Fruit fly (Drosophila melanogaster) whole organism, embryonic: Measurements from ENCODE around the gene Nf-YC.
A peak's percentile ranks its signal among the peaks of the same experiment; 100 is the strongest.

ENCODE experiments used
- Adf1 ChIP-seq: fragments of 200-800 bp; sonication (Bioruptor generic); IDR thresholded peaks from 2 replicates; pipeline ENCODE4 v1.3.6; 2022; ENCODE audit warnings: missing biosample characterization, missing genetic modification characterization
- CG10654 ChIP-seq: fragments of 200-800 bp; sonication (Bioruptor generic); optimal IDR thresholded peaks from 2 replicates; lab custom pipeline; 2016; ENCODE audit warnings: missing biosample characterization, missing genetic modification characterization
- CG11723 ChIP-seq: fragments of 200-800 bp; sonication (Bioruptor generic); optimal IDR thresholded peaks from 2 replicates; lab custom pipeline; 2017; ENCODE audit warnings: missing biosample characterization, mild to moderate bottlenecking, missing genetic modification characterization
- CG1529 ChIP-seq: fragments of 200-800 bp; sonication (Bioruptor generic); optimal IDR thresholded peaks from 3 replicates; lab custom pipeline; 2018; ENCODE audit warnings: missing biosample characterization, missing genetic modification characterization
- CG15479 ChIP-seq: fragments of 200-800 bp; sonication (Bioruptor generic); optimal IDR thresholded peaks from 3 replicates; lab custom pipeline; 2019; ENCODE audit warnings: missing biosample characterization, mild to moderate bottlenecking, missing genetic modification characterization, moderate library complexity
- CG17186 ChIP-seq: fragments of 200-800 bp; sonication (Bioruptor generic); optimal IDR thresholded peaks from 3 replicates; lab custom pipeline; 2017; ENCODE audit warnings: missing biosample characterization, missing genetic modification reagents, missing genetic modification characterization
- CG17612 ChIP-seq: fragments of 200-800 bp; sonication (Bioruptor generic); IDR thresholded peaks from 2 replicates; pipeline ENCODE4 v1.3.6; 2022; ENCODE audit warnings: missing biosample characterization, missing genetic modification characterization
- CG18476 ChIP-seq: fragments of 200-800 bp; sonication (Bioruptor generic); optimal IDR thresholded peaks from 2 replicates; lab custom pipeline; 2016; ENCODE audit warnings: missing biosample characterization, mild to moderate bottlenecking, missing genetic modification characterization
- CG30020 ChIP-seq: fragments of 200-800 bp; optimal IDR thresholded peaks from 2 replicates; lab custom pipeline; 2019; ENCODE audit warnings: missing biosample characterization, mild to moderate bottlenecking, missing genetic modification characterization, moderate library complexity
- CG30403 ChIP-seq: fragments of 200-800 bp; sonication (Bioruptor generic); optimal IDR thresholded peaks from 3 replicates; lab custom pipeline; 2016; ENCODE audit warnings: missing biosample characterization, missing genetic modification characterization
- CG31365 ChIP-seq: fragments of 200-800 bp; sonication (Bioruptor generic); optimal IDR thresholded peaks from 2 replicates; lab custom pipeline; 2018; ENCODE audit warnings: missing biosample characterization, mild to moderate bottlenecking, missing genetic modification characterization
- CG31388 ChIP-seq: fragments of 200-800 bp; sonication (Bioruptor generic); optimal IDR thresholded peaks from 2 replicates; lab custom pipeline; 2016; ENCODE audit warnings: missing biosample characterization, missing genetic modification characterization
- CG32767 ChIP-seq: fragments of 200-800 bp; sonication (Bioruptor generic); IDR thresholded peaks from 2 replicates; pipeline ENCODE4 v1.3.6; 2022; ENCODE audit warnings: missing biosample characterization, missing genetic modification characterization
- CG4707 ChIP-seq: fragments of 200-800 bp; sonication (Bioruptor generic); optimal IDR thresholded peaks from 2 replicates; lab custom pipeline; 2018; ENCODE audit warnings: missing biosample characterization, mild to moderate bottlenecking, missing genetic modification characterization, moderate library complexity
- CG4854 ChIP-seq: fragments of 200-800 bp; sonication (Bioruptor generic); optimal IDR thresholded peaks from 2 replicates; lab custom pipeline; 2016; ENCODE audit warnings: missing biosample characterization, missing genetic modification characterization, inconsistent platforms
- CG6272 ChIP-seq: fragments of 200-800 bp; sonication (Bioruptor generic); IDR thresholded peaks from 2 replicates; pipeline ENCODE4 v1.3.6; 2022; ENCODE audit warnings: missing biosample characterization, missing genetic modification characterization
- CG7745 ChIP-seq: fragments of 200-800 bp; sonication (Bioruptor generic); optimal IDR thresholded peaks from 2 replicates; lab custom pipeline; 2018; ENCODE audit warnings: missing biosample characterization, mild to moderate bottlenecking, missing genetic modification characterization, moderate library complexity
- CG7928 ChIP-seq: fragments of 200-800 bp; sonication (Bioruptor generic); optimal IDR thresholded peaks from 2 replicates; lab custom pipeline; 2017; ENCODE audit warnings: missing biosample characterization, mild to moderate bottlenecking, missing genetic modification characterization
- CG7963 ChIP-seq: fragments of 200-800 bp; sonication (Bioruptor generic); IDR thresholded peaks from 3 replicates; pipeline ENCODE4 v1.3.6; 2022; ENCODE audit warnings: missing biosample characterization, missing genetic modification characterization; ENCODE audit not compliant: partially characterized antibody
- CG8944 ChIP-seq: fragments of 200-800 bp; sonication (Bioruptor generic); optimal IDR thresholded peaks from 3 replicates; lab custom pipeline; 2016; ENCODE audit warnings: missing biosample characterization, missing genetic modification characterization
- CG9817 ChIP-seq: fragments of 200-800 bp; sonication (Bioruptor generic); optimal IDR thresholded peaks from 2 replicates; lab custom pipeline; 2018; ENCODE audit warnings: missing biosample characterization, mild to moderate bottlenecking, missing genetic modification characterization, moderate library complexity
- Dad ChIP-seq: fragments of 200-800 bp; sonication (Bioruptor generic); optimal IDR thresholded peaks from 3 replicates; lab custom pipeline; 2016; ENCODE audit warnings: missing biosample characterization, missing genetic modification characterization
- Eip74EF ChIP-seq, 2 experiments: fragments of 200-800 bp in 1 of 2; fragments of >200 bp in 1 of 2; sonication (Bioruptor generic) in 1 of 2; optimal IDR thresholded peaks; 2 replicates each; lab custom pipeline; 2017 to 2019; ENCODE audit warnings: missing biosample characterization in 2 of 2, missing genetic modification characterization in 2 of 2, mild to moderate bottlenecking in 1 of 2, moderate library complexity in 1 of 2
- Gug ChIP-seq: fragments of 200-800 bp; sonication (Bioruptor generic); IDR thresholded peaks from 4 replicates; pipeline ENCODE4 v1.3.6; 2022; ENCODE audit warnings: missing biosample characterization, missing genetic modification characterization
- HLH4C ChIP-seq: fragments of 200-800 bp; sonication (Bioruptor generic); IDR thresholded peaks from 3 replicates; pipeline ENCODE4 v1.3.6; 2022; ENCODE audit warnings: missing biosample characterization, missing genetic modification characterization; ENCODE audit not compliant: partially characterized antibody
- HmgD ChIP-seq: fragments of 200-800 bp; sonication (Bioruptor generic); optimal IDR thresholded peaks from 3 replicates; lab custom pipeline; 2016; ENCODE audit warnings: missing biosample characterization, missing genetic modification characterization
- Hmr ChIP-seq: fragments of 200-800 bp; sonication (Bioruptor generic); optimal IDR thresholded peaks from 3 replicates; lab custom pipeline; 2017; ENCODE audit warnings: mild to moderate bottlenecking, missing biosample characterization, missing genetic modification reagents, missing genetic modification characterization
- Lim3 ChIP-seq: fragments of 200-800 bp; sonication (Bioruptor generic); IDR thresholded peaks from 2 replicates; pipeline ENCODE4 v1.3.6; 2022; ENCODE audit warnings: missing biosample characterization, missing genetic modification characterization
- NK7.1 ChIP-seq: fragments of 200-800 bp; sonication (Bioruptor generic); optimal IDR thresholded peaks from 3 replicates; lab custom pipeline; 2016; ENCODE audit warnings: missing biosample characterization, missing genetic modification characterization
- Oli ChIP-seq: fragments of 200-800 bp; sonication (Bioruptor generic); optimal IDR thresholded peaks from 2 replicates; lab custom pipeline; 2018; ENCODE audit warnings: missing biosample characterization, mild to moderate bottlenecking, missing genetic modification characterization, moderate library complexity
- Pdp1 ChIP-seq, 2 experiments: fragments of 200-800 bp; sonication (Bioruptor generic); optimal IDR thresholded peaks; 3 replicates each; lab custom pipeline; 2016; ENCODE audit warnings: missing biosample characterization in 2 of 2, missing genetic modification characterization in 2 of 2, mild to moderate bottlenecking in 1 of 2, moderate library complexity in 1 of 2
- Six4 ChIP-seq: fragments of 200-800 bp; sonication (Bioruptor generic); optimal IDR thresholded peaks from 2 replicates; lab custom pipeline; 2016; ENCODE audit warnings: missing biosample characterization, missing genetic modification characterization
- Stat92E ChIP-seq, 3 experiments: fragments of >200 bp in 2 of 3; fragments of 200-800 bp in 1 of 3; sonication (Bioruptor generic) in 1 of 3; optimal IDR thresholded peaks; 2 replicates each; lab custom pipeline; 2017 to 2019; ENCODE audit warnings: missing biosample characterization in 3 of 3, missing genetic modification characterization in 3 of 3, mild to moderate bottlenecking in 1 of 3, moderate library complexity in 1 of 3
- ase ChIP-seq: fragments of 200-800 bp; sonication (Bioruptor generic); IDR thresholded peaks from 3 replicates; pipeline ENCODE4 v1.3.6; 2022; ENCODE audit warnings: missing biosample characterization, missing genetic modification characterization
- cas ChIP-seq: fragments of 200-800 bp; sonication (Bioruptor generic); IDR thresholded peaks from 2 replicates; pipeline ENCODE4 v1.3.6; 2022; ENCODE audit warnings: missing biosample characterization, missing genetic modification characterization
- ci ChIP-seq: fragments of 200-800 bp; sonication (Bioruptor generic); IDR thresholded peaks from 3 replicates; pipeline ENCODE4 v1.3.6; 2022; ENCODE audit warnings: missing biosample characterization, missing genetic modification characterization
- h ChIP-seq: fragments of >200 bp; optimal IDR thresholded peaks from 2 replicates; lab custom pipeline; 2017
- insv ChIP-seq, 2 experiments: fragments of 200-800 bp; sonication (Bioruptor generic); optimal IDR thresholded peaks; 3 replicates each; lab custom pipeline; 2016 to 2018; ENCODE audit warnings: missing biosample characterization in 2 of 2, missing genetic modification characterization in 2 of 2
- jigr1 ChIP-seq: fragments of 200-800 bp; sonication (Bioruptor generic); IDR thresholded peaks from 3 replicates; pipeline ENCODE4 v1.3.6; 2022; ENCODE audit warnings: missing biosample characterization, missing genetic modification characterization
- jumu ChIP-seq: fragments of 200-800 bp; sonication (Bioruptor generic); optimal IDR thresholded peaks from 3 replicates; lab custom pipeline; 2016; ENCODE audit warnings: missing biosample characterization, missing genetic modification characterization
- onecut ChIP-seq: fragments of 200-800 bp; sonication (Bioruptor generic); IDR thresholded peaks from 2 replicates; pipeline ENCODE4 v1.3.6; 2022; ENCODE audit warnings: missing biosample characterization, missing genetic modification characterization
- pnt ChIP-seq: fragments of 200-800 bp; sonication (Bioruptor generic); optimal IDR thresholded peaks from 3 replicates; lab custom pipeline; 2016; ENCODE audit warnings: missing biosample characterization, missing genetic modification characterization
- pros ChIP-seq: fragments of 200-800 bp; sonication (Bioruptor generic); optimal IDR thresholded peaks from 3 replicates; lab custom pipeline; 2019; ENCODE audit warnings: missing biosample characterization, mild to moderate bottlenecking, missing genetic modification characterization, moderate library complexity
- pzg ChIP-seq: fragments of 200-800 bp; sonication (Bioruptor generic); optimal IDR thresholded peaks from 3 replicates; lab custom pipeline; 2018; ENCODE audit warnings: missing biosample characterization, mild to moderate bottlenecking, missing genetic modification characterization, moderate library complexity
- ro ChIP-seq: fragments of 200-800 bp; sonication (Bioruptor generic); IDR thresholded peaks from 2 replicates; pipeline ENCODE4 v1.3.6; 2022; ENCODE audit warnings: missing biosample characterization, missing genetic modification characterization
- sd ChIP-seq: fragments of 200-800 bp; sonication (Bioruptor generic); optimal IDR thresholded peaks from 3 replicates; lab custom pipeline; 2018; ENCODE audit warnings: missing biosample characterization, mild to moderate bottlenecking, missing genetic modification characterization, moderate library complexity
- sna ChIP-seq: fragments of 200-800 bp; sonication (Bioruptor generic); IDR thresholded peaks from 2 replicates; pipeline ENCODE4 v1.3.6; 2022; ENCODE audit warnings: missing biosample characterization, missing genetic modification characterization; ENCODE audit not compliant: partially characterized antibody
- ssp ChIP-seq: fragments of 200-800 bp; sonication (Bioruptor generic); IDR thresholded peaks from 2 replicates; pipeline ENCODE4 v1.3.6; 2022; ENCODE audit warnings: missing biosample characterization, missing genetic modification characterization
- tap ChIP-seq: fragments of 200-800 bp; optimal IDR thresholded peaks from 3 replicates; lab custom pipeline; 2019; ENCODE audit warnings: missing biosample characterization, mild to moderate bottlenecking, missing genetic modification characterization, moderate library complexity
- tna ChIP-seq: fragments of 200-800 bp; sonication (Bioruptor generic); IDR thresholded peaks from 2 replicates; pipeline ENCODE4 v1.3.6; 2022; ENCODE audit warnings: missing biosample characterization, missing genetic modification characterization; ENCODE audit not compliant: partially characterized antibody

The Nf-YC gene

DNA sequence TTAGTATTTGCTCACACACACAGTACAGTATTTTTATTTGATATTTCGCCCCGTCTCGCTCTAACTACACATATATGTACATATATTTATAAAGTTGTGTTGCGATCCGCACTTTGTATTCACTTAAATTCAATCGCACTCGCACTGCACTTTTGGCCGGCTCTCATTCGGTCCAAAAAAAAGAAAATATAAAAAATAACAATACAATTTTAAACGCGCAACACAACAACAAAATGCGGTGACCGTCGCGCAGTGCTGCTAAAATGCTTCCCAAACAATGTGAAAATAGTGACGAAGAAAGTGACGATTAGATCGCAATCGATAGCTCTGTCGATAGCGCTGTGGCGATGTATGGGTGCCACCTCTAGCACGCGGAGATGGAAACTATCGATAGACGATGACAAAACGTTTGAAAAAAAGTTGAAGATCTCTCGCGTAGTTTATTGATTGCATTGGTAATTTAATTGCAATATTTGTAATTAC, 17.4 kb downstream of the Nf-YC start, which contains the start of the genes C3G and pod1 (continued):
- TF ChIP-seq CG7745 (no peak), pnt (no peak), CG15479 (peak; percentile 82), CG7928 (GFP tag; lab: Kevin White, UChicago) (peak; percentile 6), tna (GFP tag; lab: Robert Waterston, UW) (peak; percentile 98), NK7.1 (no peak), CG17186 (peak; percentile 81), sna (peak; percentile 90), CG9817 (tag; lab: Kevin White, UChicago) (peak; percentile 13), CG30403 (peak; percentile 11), Pdp1 (GFP tag; optimal IDR thresholded peaks at IDR 0.05; lab: Kevin White, UChicago) (peak; percentile 14 to 68), pzg (GFP tag; lab: Kevin White, UChicago) (peak; percentile 96), ssp (GFP tag; lab: Robert Waterston, UW) (peak; percentile 43; the same call in 1 of the 2 replicates), CG32767 (no peak), jumu (GFP tag; lab: Kevin White, UChicago) (peak; percentile 42), Dad (peak; percentile 38), Stat92E (GFP tag; optimal IDR thresholded peaks at IDR 0.05; lab: Kevin White, UChicago) (peak in 1 of 3 experiments; percentile 44), ro (no peak), ci (GFP tag; lab: Robert Waterston, UW) (no peak), CG4707 (GFP tag; lab: Kevin White, UChicago) (no peak), Hmr (GFP tag; lab: Kevin White, UChicago) (peak; percentile 59), Adf1 (no peak), h (lab: Kevin White, UChicago) (no peak), CG17612 (GFP tag; lab: Robert Waterston, UW) (no peak), CG31365 (tag; lab: Kevin White, UChicago) (no peak), Oli (tag; lab: Kevin White, UChicago) (no peak), CG18476 (GFP tag; lab: Kevin White, UChicago) (no peak), pros (no peak), CG7963 (peak; percentile 96), CG30020 (tag; lab: Kevin White, UChicago) (peak; percentile 29), cas (GFP tag; lab: Robert Waterston, UW) (no peak), CG11723 (GFP tag; lab: Kevin White, UChicago) (no peak), CG10654 (GFP tag; lab: Kevin White, UChicago) (no peak), CG31388 (GFP tag; lab: Kevin White, UChicago) (no peak), insv (GFP tag; optimal IDR thresholded peaks at IDR 0.05; lab: Kevin White, UChicago) (no peak), CG6272 (GFP tag; lab: Robert Waterston, UW) (peak; percentile 49; the same call in 1 of the 2 replicates), CG8944 (GFP tag; lab: Kevin White, UChicago) (peak; percentile 11), Eip74EF (GFP tag; optimal IDR thresholded peaks at IDR 0.05; lab: Kevin White, UChicago) (peak in 1 of 2 experiments; percentile 18), sd (tag; lab: Kevin White, UChicago) (peak; percentile 58), Lim3 (GFP tag; lab: Robert Waterston, UW) (no peak), HLH4C (peak; percentile 98), HmgD (GFP tag; lab: Kevin White, UChicago) (peak; percentile 84), Gug (GFP tag; lab: Robert Waterston, UW) (peak; percentile 65; the same call in 2 of the 4 replicates), jigr1 (no peak), ase (no peak), CG4854 (GFP tag; lab: Kevin White, UChicago) (peak; percentile 27), CG1529 (GFP tag; lab: Kevin White, UChicago) (no peak), onecut (GFP tag; lab: Robert Waterston, UW) (peak; percentile 25; the same call in 1 of the 2 replicates), Six4 (GFP tag; lab: Kevin White, UChicago) (no peak), tap (tag; lab: Kevin White, UChicago) (no peak)
